Worm (Caenorhabditis elegans) whole organism, L4 larva: Measurements from ENCODE around the gene C47A4.5.
A peak's percentile ranks its signal among the peaks of the same experiment; 100 is the strongest.

ENCODE experiments used
- D1046.2 ChIP-seq: fragments of 200-800 bp; sonication (Bioruptor generic); IDR thresholded peaks from 2 replicates; pipeline ENCODE4 v1.3.6; 2022; ENCODE audit warnings: missing genetic modification characterization, missing compliant biosample characterization
- F37D6.2 ChIP-seq: sonication (generic microtip); optimal IDR thresholded peaks from 2 replicates; lab custom pipeline; 2016; ENCODE audit warnings: mild to moderate bottlenecking, missing genetic modification characterization, missing compliant biosample characterization
- F49E8.2 ChIP-seq: sonication (generic microtip); optimal IDR thresholded peaks from 2 replicates; lab custom pipeline; 2016; ENCODE audit warnings: missing compliant biosample characterization, mild to moderate bottlenecking, missing genetic modification characterization, borderline replicate concordance
- R02D3.7 ChIP-seq: fragments of 150-350 bp; sonication (generic microtip); optimal IDR thresholded peaks from 3 replicates; lab custom pipeline; 2014; ENCODE audit warnings: missing biosample characterization, missing genetic modification characterization
- T26A8.4 ChIP-seq: fragments of 200-800 bp; sonication (Bioruptor generic); IDR thresholded peaks from 2 replicates; pipeline ENCODE4 v1.3.6; 2022; ENCODE audit warnings: missing genetic modification characterization, missing compliant biosample characterization
- Y105C5A.15 ChIP-seq: fragments of 200-800 bp; sonication (Bioruptor generic); IDR thresholded peaks from 2 replicates; pipeline ENCODE4 v1.3.6; 2022; ENCODE audit warnings: missing genetic modification characterization, missing compliant biosample characterization
- Y48G9A.11 ChIP-seq: fragments of 200-800 bp; sonication (Bioruptor generic); IDR thresholded peaks from 2 replicates; pipeline ENCODE4 v1.3.6; 2022; ENCODE audit warnings: missing genetic modification reagents, missing genetic modification characterization, missing compliant biosample characterization
- Y5F2A.4 ChIP-seq: fragments of 200-800 bp; sonication (Bioruptor generic); optimal IDR thresholded peaks from 2 replicates; lab custom pipeline; 2018; ENCODE audit warnings: mild to moderate bottlenecking, missing genetic modification characterization, missing compliant biosample characterization
- aha-1 ChIP-seq: fragments of 150-350 bp; peaks from one replicate; lab custom pipeline; 2014; ENCODE audit warnings: missing biosample characterization, missing genetic modification characterization
- ama-1 ChIP-seq: fragments of 150-350 bp; optimal IDR thresholded peaks from 2 replicates; lab custom pipeline; 2014; ENCODE audit warnings: inconsistent platforms, mixed read lengths
- arid-1 ChIP-seq: fragments of 200-800 bp; sonication (Bioruptor generic); conservative IDR thresholded peaks from 2 replicates; pipeline ENCODE4 v1.3.6; 2022; ENCODE audit warnings: missing genetic modification reagents, missing genetic modification characterization, missing compliant biosample characterization
- attf-4 ChIP-seq: sonication (generic microtip); optimal IDR thresholded peaks from 3 replicates; lab custom pipeline; 2017; ENCODE audit warnings: missing biosample characterization, missing genetic modification characterization
- ceh-20 ChIP-seq: fragments of 200-800 bp; sonication (Bioruptor generic); IDR thresholded peaks from 2 replicates; pipeline ENCODE4 v1.3.6; 2022; ENCODE audit warnings: missing genetic modification reagents, missing genetic modification characterization, missing compliant biosample characterization
- ceh-32 ChIP-seq: sonication (generic microtip); optimal IDR thresholded peaks from 2 replicates; lab custom pipeline; 2016; ENCODE audit warnings: mild to moderate bottlenecking, missing genetic modification characterization, missing compliant biosample characterization; ENCODE audit not compliant: poor library complexity
- ceh-62 ChIP-seq: sonication (generic microtip); optimal IDR thresholded peaks from 2 replicates; lab custom pipeline; 2017; ENCODE audit warnings: missing biosample characterization, missing genetic modification characterization
- ceh-82 ChIP-seq: sonication (generic microtip); optimal IDR thresholded peaks from 2 replicates; lab custom pipeline; 2017; ENCODE audit warnings: missing biosample characterization, missing genetic modification characterization
- ces-1 ChIP-seq: fragments of 150-350 bp; sonication (generic microtip); optimal IDR thresholded peaks from 4 replicates; lab custom pipeline; 2014; ENCODE audit warnings: missing biosample characterization, missing genetic modification reagents, missing genetic modification characterization
- cey-2 ChIP-seq: sonication (generic microtip); optimal IDR thresholded peaks from 3 replicates; lab custom pipeline; 2017; ENCODE audit warnings: missing genetic modification characterization, mild to moderate bottlenecking, missing compliant biosample characterization, antibody characterized with exemption, borderline replicate concordance; ENCODE audit not compliant: insufficient read depth
- ctbp-1 ChIP-seq: fragments of 200-800 bp; sonication (Bioruptor generic); IDR thresholded peaks from 2 replicates; pipeline ENCODE4 v1.3.6; 2022; ENCODE audit warnings: missing genetic modification reagents, missing genetic modification characterization, missing compliant biosample characterization
- daf-16 ChIP-seq, 3 experiments: sonication (generic microtip); optimal IDR thresholded peaks; 2 replicates each; lab custom pipeline; 2016 to 2017; ENCODE audit warnings: missing genetic modification characterization in 3 of 3, missing genetic modification reagents in 3 of 3, mild to moderate bottlenecking in 2 of 3, missing compliant biosample characterization in 2 of 3, missing biosample characterization in 1 of 3, moderate library complexity in 1 of 3
- daf-19 ChIP-seq: fragments of 200-800 bp; sonication (Bioruptor generic); conservative IDR thresholded peaks from 2 replicates; pipeline ENCODE4 v1.3.6; 2022; ENCODE audit warnings: missing genetic modification characterization, missing compliant biosample characterization
- dmd-6 ChIP-seq: fragments of 200-800 bp; sonication (Bioruptor generic); IDR thresholded peaks from 2 replicates; pipeline ENCODE4 v1.3.6; 2022; ENCODE audit warnings: missing genetic modification reagents, missing genetic modification characterization, missing compliant biosample characterization
- duxl-1 ChIP-seq: sonication (generic microtip); optimal IDR thresholded peaks from 2 replicates; lab custom pipeline; 2016; ENCODE audit warnings: mild to moderate bottlenecking, missing genetic modification characterization, moderate library complexity, missing compliant biosample characterization; ENCODE audit not compliant: poor library complexity
- dve-1 ChIP-seq: sonication (generic microtip); optimal IDR thresholded peaks from 2 replicates; lab custom pipeline; 2017; ENCODE audit warnings: antibody characterized with exemption, mild to moderate bottlenecking, missing genetic modification characterization, missing compliant biosample characterization; ENCODE audit not compliant: insufficient read depth
- hif-1 ChIP-seq, 2 experiments: sonication (generic microtip); optimal IDR thresholded peaks; 2 replicates each; lab custom pipeline; 2016 to 2017; ENCODE audit warnings: missing compliant biosample characterization in 2 of 2, missing genetic modification characterization in 2 of 2, missing genetic modification reagents in 2 of 2, missing genotype in 2 of 2, mild to moderate bottlenecking in 1 of 2
- hlh-11 ChIP-seq: fragments of 200-800 bp; sonication (Bioruptor generic); optimal IDR thresholded peaks from 2 replicates; lab custom pipeline; 2018; ENCODE audit warnings: mild to moderate bottlenecking, missing genetic modification characterization, missing compliant biosample characterization
- hlh-30 ChIP-seq: sonication (generic microtip); optimal IDR thresholded peaks from 2 replicates; lab custom pipeline; 2017; ENCODE audit warnings: antibody characterized with exemption, mild to moderate bottlenecking, missing genetic modification characterization, missing compliant biosample characterization; ENCODE audit not compliant: insufficient read depth
- hmg-1.1 ChIP-seq: fragments of 200-800 bp; sonication (Bioruptor generic); IDR thresholded peaks from 2 replicates; pipeline ENCODE4 v1.3.6; 2022; ENCODE audit warnings: missing genetic modification reagents, missing genetic modification characterization, missing compliant biosample characterization
- jun-1 ChIP-seq: fragments of 150-350 bp; optimal IDR thresholded peaks from 2 replicates; lab custom pipeline; 2014; ENCODE audit warnings: missing biosample characterization, missing genetic modification reagents, missing genetic modification characterization
- lim-7 ChIP-seq: fragments of 200-800 bp; sonication (Bioruptor generic); IDR thresholded peaks from 2 replicates; pipeline ENCODE4 v1.3.6; 2022; ENCODE audit warnings: missing genetic modification characterization, missing compliant biosample characterization
- lin-1 ChIP-seq: fragments of 200-800 bp; sonication (Bioruptor generic); IDR thresholded peaks from 2 replicates; pipeline ENCODE4 v1.3.6; 2022; ENCODE audit warnings: missing genetic modification reagents, missing genetic modification characterization, missing compliant biosample characterization
- lin-13 ChIP-seq: fragments of 150-350 bp; optimal IDR thresholded peaks from 2 replicates; lab custom pipeline; 2014; ENCODE audit warnings: missing biosample characterization, missing genetic modification reagents, missing genetic modification characterization
- madf-5 ChIP-seq, 2 experiments: fragments of 200-800 bp; sonication (Bioruptor generic); IDR thresholded peaks; 2 replicates each; pipeline ENCODE4 v1.3.6; 2022; ENCODE audit warnings: missing compliant biosample characterization in 2 of 2, missing genetic modification characterization in 2 of 2
- madf-9 ChIP-seq: fragments of 200-800 bp; sonication (Bioruptor generic); conservative IDR thresholded peaks from 2 replicates; pipeline ENCODE4 v1.3.6; 2022; ENCODE audit warnings: missing genetic modification reagents, missing genetic modification characterization, missing compliant biosample characterization
- mes-2 ChIP-seq: sonication (generic microtip); optimal IDR thresholded peaks from 2 replicates; lab custom pipeline; 2016; ENCODE audit warnings: missing genotype, mild to moderate bottlenecking, missing genetic modification characterization, missing compliant biosample characterization; ENCODE audit not compliant: poor library complexity, severe bottlenecking
- mxl-2 ChIP-seq: fragments of 200-800 bp; sonication (Bioruptor generic); conservative IDR thresholded peaks from 2 replicates; pipeline ENCODE4 v1.3.6; 2022; ENCODE audit warnings: missing genetic modification reagents, missing genetic modification characterization, missing compliant biosample characterization
- mxl-3 ChIP-seq: fragments of 200-800 bp; sonication (Bioruptor generic); optimal IDR thresholded peaks from 2 replicates; lab custom pipeline; 2018; ENCODE audit warnings: mild to moderate bottlenecking, missing genetic modification characterization, missing compliant biosample characterization
- nhr-10 ChIP-seq: fragments of 150-350 bp; optimal IDR thresholded peaks from 2 replicates; lab custom pipeline; 2014; ENCODE audit warnings: missing biosample characterization, missing genetic modification characterization
- nhr-237 ChIP-seq: sonication (generic microtip); optimal IDR thresholded peaks from 2 replicates; lab custom pipeline; 2017; ENCODE audit warnings: missing biosample characterization, missing genetic modification characterization
- nhr-28 ChIP-seq: fragments of 150-350 bp; optimal IDR thresholded peaks from 2 replicates; lab custom pipeline; 2014; ENCODE audit warnings: missing biosample characterization, missing genetic modification characterization
- nhr-42 ChIP-seq: fragments of 200-800 bp; sonication (Bioruptor generic); IDR thresholded peaks from 2 replicates; pipeline ENCODE4 v1.3.6; 2022; ENCODE audit warnings: missing genetic modification characterization, missing compliant biosample characterization
- nhr-6 ChIP-seq: fragments of 150-350 bp; optimal IDR thresholded peaks from 2 replicates; lab custom pipeline; 2014; ENCODE audit warnings: missing biosample characterization, missing genetic modification characterization
- nhr-76 ChIP-seq: fragments of 150-350 bp; optimal IDR thresholded peaks from 2 replicates; lab custom pipeline; 2014; ENCODE audit warnings: missing biosample characterization, missing genetic modification characterization
- rbr-2 ChIP-seq: sonication (generic microtip); optimal IDR thresholded peaks from 2 replicates; lab custom pipeline; 2016; ENCODE audit warnings: missing genotype, missing genetic modification characterization, missing compliant biosample characterization
- snpc-1.2 ChIP-seq: fragments of 200-800 bp; sonication (Bioruptor generic); IDR thresholded peaks from 2 replicates; pipeline ENCODE4 v1.3.6; 2022; ENCODE audit warnings: missing genetic modification reagents, missing genetic modification characterization, missing compliant biosample characterization
- snpc-4 ChIP-seq: fragments of 150-350 bp; optimal IDR thresholded peaks from 2 replicates; lab custom pipeline; 2014; ENCODE audit warnings: missing biosample characterization, missing genetic modification characterization
- spr-1 ChIP-seq: sonication (generic microtip); optimal IDR thresholded peaks from 2 replicates; lab custom pipeline; 2016; ENCODE audit warnings: mild to moderate bottlenecking, missing genetic modification characterization, missing compliant biosample characterization
- unc-39 ChIP-seq: sonication (generic microtip); optimal IDR thresholded peaks from 2 replicates; lab custom pipeline; 2017; ENCODE audit warnings: missing biosample characterization, missing genetic modification characterization
- vab-7 ChIP-seq: fragments of 200-800 bp; sonication (Bioruptor generic); IDR thresholded peaks from 2 replicates; pipeline ENCODE4 v1.3.6; 2022; ENCODE audit warnings: missing genetic modification reagents, missing genetic modification characterization, missing compliant biosample characterization
- zfp-2 ChIP-seq: sonication (generic microtip); optimal IDR thresholded peaks from 2 replicates; lab custom pipeline; 2016; ENCODE audit warnings: mild to moderate bottlenecking, missing genetic modification characterization, missing compliant biosample characterization
- ztf-11 ChIP-seq: fragments of 150-350 bp; optimal IDR thresholded peaks from 2 replicates; lab custom pipeline; 2014; ENCODE audit warnings: missing biosample characterization, missing genetic modification characterization

The C47A4.5 gene

DNA sequence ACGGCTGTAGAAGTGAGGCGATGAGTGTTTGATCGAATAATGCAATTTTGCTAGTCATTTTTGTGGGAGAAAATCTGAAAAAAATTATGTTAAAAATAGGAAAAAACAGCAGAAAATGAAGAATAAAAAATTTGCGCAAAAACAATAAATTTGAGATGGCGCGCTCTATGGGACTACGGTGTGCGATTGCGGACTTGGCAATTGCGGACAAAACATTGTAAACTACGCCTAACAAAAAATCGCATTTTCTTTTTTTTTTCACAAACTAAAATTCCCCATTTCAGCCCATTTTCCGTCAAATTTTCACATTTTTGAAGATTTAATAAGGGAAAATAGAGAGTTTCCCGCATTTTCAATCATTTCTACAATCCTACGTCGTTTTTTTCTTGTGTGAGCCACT is 43.1 kb downstream of the C47A4.5 start, which contains the start of the genes sas-6 and Y45F10D.7 (continued):
- peak; percentile 96 for TF ChIP-seq aha-1 (tag; lab: Kevin White, UChicago)
- peak; percentile 21 for TF ChIP-seq nhr-6 (tag; lab: Kevin White, UChicago)
- TF ChIP-seq F49E8.2 (tag; lab: Kevin White, UChicago), result no peak
- TF ChIP-seq ctbp-1, result no peak
- no peak for TF ChIP-seq nhr-76
- no peak for TF ChIP-seq Y5F2A.4 (GFP tag; lab: Kevin White, UChicago)
- TF ChIP-seq duxl-1, result no peak
- TF ChIP-seq D1046.2 (GFP tag; lab: Robert Waterston, UW), result no peak
- TF ChIP-seq mxl-2 (GFP tag; lab: Robert Waterston, UW), result no peak
- TF ChIP-seq arid-1, result no peak
- TF ChIP-seq zfp-2 (tag; lab: Kevin White, UChicago), result no peak
- TF ChIP-seq lin-13 (GFP tag; lab: Kevin White, UChicago), result peak; percentile 61
- TF ChIP-seq F37D6.2 (tag; lab: Kevin White, UChicago), result no peak
- TF ChIP-seq Y48G9A.11 (GFP tag; lab: Robert Waterston, UW), result no peak
- no peak for TF ChIP-seq lim-7
- TF ChIP-seq Y105C5A.15, result no peak
- TF ChIP-seq ama-1, result peak; percentile 11
- TF ChIP-seq cey-2 (tag; lab: Kevin White, UChicago), result no peak
- no peak for TF ChIP-seq T26A8.4
- TF ChIP-seq nhr-42 (GFP tag; lab: Robert Waterston, UW), result no peak
- TF ChIP-seq dmd-6 (GFP tag; lab: Robert Waterston, UW), result peak; percentile 40; the same call in 1 of the 2 replicates
- TF ChIP-seq ceh-62 (tag; lab: Kevin White, UChicago), result no peak
- peak; percentile 19 for TF ChIP-seq rbr-2 (tag; lab: Kevin White, UChicago)
- no peak for TF ChIP-seq jun-1 (tag; lab: Kevin White, UChicago)
- no peak for TF ChIP-seq ztf-11 (tag; lab: Kevin White, UChicago)
- TF ChIP-seq madf-9 (GFP tag; lab: Robert Waterston, UW), result no peak
- TF ChIP-seq lin-1 (GFP tag; lab: Robert Waterston, UW), result no peak
- no peak for TF ChIP-seq unc-39 (tag; lab: Kevin White, UChicago)
- TF ChIP-seq ceh-32 (tag; lab: Kevin White, UChicago), result no peak
- TF ChIP-seq daf-16 (GFP tag; optimal IDR thresholded peaks at IDR 0.05; lab: Kevin White, UChicago), result no peak
- TF ChIP-seq daf-16 (tag; optimal IDR thresholded peaks at IDR 0.05; lab: Kevin White, UChicago), result no peak
- TF ChIP-seq ceh-82, result no peak
- peak; percentile 93 for TF ChIP-seq snpc-1.2 (GFP tag; lab: Robert Waterston, UW)
- TF ChIP-seq spr-1, result no peak
- no peak for TF ChIP-seq daf-19 (GFP tag; lab: Robert Waterston, UW)
- TF ChIP-seq mes-2 (tag; lab: Kevin White, UChicago), result peak; percentile 83
- TF ChIP-seq vab-7 (GFP tag; lab: Robert Waterston, UW), result no peak
- no peak for TF ChIP-seq nhr-237 (tag; lab: Kevin White, UChicago)
- TF ChIP-seq R02D3.7 (tag; lab: Kevin White, UChicago), result no peak
- TF ChIP-seq madf-5 (GFP tag; IDR thresholded peaks at IDR 0.05; lab: Robert Waterston, UW), result no peak
- TF ChIP-seq hmg-1.1, result no peak
- peak; percentile 72 for TF ChIP-seq hlh-30 (tag; lab: Kevin White, UChicago)
- no peak for TF ChIP-seq hlh-11
- no peak for TF ChIP-seq mxl-3
- TF ChIP-seq ceh-20 (GFP tag; lab: Robert Waterston, UW), result no peak
- TF ChIP-seq dve-1 (tag; lab: Kevin White, UChicago), result peak; percentile 25
- peak in 1 of 2 experiments; percentile 40 for TF ChIP-seq hif-1 (tag; optimal IDR thresholded peaks at IDR 0.05; lab: Kevin White, UChicago)
- peak; percentile 7 for TF ChIP-seq nhr-28 (tag; lab: Kevin White, UChicago)
- no peak for TF ChIP-seq nhr-10 (tag; lab: Kevin White, UChicago)
- no peak for TF ChIP-seq ces-1 (GFP tag; lab: Kevin White, UChicago)
- TF ChIP-seq snpc-4 (tag; lab: Kevin White, UChicago), result peak; percentile 22
- no peak for TF ChIP-seq attf-4 (tag; lab: Kevin White, UChicago)
